Worm (Caenorhabditis elegans) whole organism, mixed stage, embryonic: ENCODE measurements around the gene C42D8.1.

Source experiments
- M03D4.4 ChIP-seq: sonication (generic microtip); optimal IDR thresholded peaks from 2 replicates; lab custom pipeline; 2017; ENCODE audit warnings: mild to moderate bottlenecking, missing genetic modification characterization, missing compliant biosample characterization
- bed-3 ChIP-seq: fragments of 200-800 bp; sonication (Bioruptor generic); optimal IDR thresholded peaks from 3 replicates; lab custom pipeline; 2018; ENCODE audit warnings: mild to moderate bottlenecking, missing genetic modification characterization, moderate library complexity, missing compliant biosample characterization
- blmp-1 ChIP-seq: fragments of 150-350 bp; optimal IDR thresholded peaks from 2 replicates; lab custom pipeline; 2014; ENCODE audit warnings: missing biosample characterization, missing genetic modification characterization
- ceh-39 ChIP-seq: fragments of 150-350 bp; optimal IDR thresholded peaks from 2 replicates; lab custom pipeline; 2014; ENCODE audit warnings: missing biosample characterization, missing genetic modification characterization
- ceh-43 ChIP-seq: fragments of 200-800 bp; sonication (Bioruptor generic); optimal IDR thresholded peaks from 2 replicates; lab custom pipeline; 2018; ENCODE audit warnings: mild to moderate bottlenecking, missing genetic modification characterization, moderate library complexity, missing compliant biosample characterization
- ceh-83 ChIP-seq: fragments of 200-800 bp; sonication (Bioruptor generic); optimal IDR thresholded peaks from 2 replicates; lab custom pipeline; 2018; ENCODE audit warnings: mild to moderate bottlenecking, missing genetic modification characterization, missing compliant biosample characterization
- ces-1 ChIP-seq: fragments of 150-350 bp; optimal IDR thresholded peaks from 2 replicates; lab custom pipeline; 2014; ENCODE audit warnings: missing biosample characterization, missing genetic modification reagents, missing genetic modification characterization
- cnd-1 ChIP-seq: fragments of 200-800 bp; sonication (Bioruptor generic); optimal IDR thresholded peaks from 2 replicates; lab custom pipeline; 2018; ENCODE audit warnings: mild to moderate bottlenecking, missing genetic modification characterization, missing compliant biosample characterization
- drap-1 ChIP-seq: fragments of 200-800 bp; sonication (Bioruptor generic); optimal IDR thresholded peaks from 3 replicates; lab custom pipeline; 2018; ENCODE audit warnings: mild to moderate bottlenecking, missing genetic modification characterization, missing compliant biosample characterization
- elt-1 ChIP-seq: sonication (generic microtip); optimal IDR thresholded peaks from 2 replicates; lab custom pipeline; 2017; ENCODE audit warnings: missing genetic modification characterization, mild to moderate bottlenecking, missing compliant biosample characterization, antibody characterized with exemption, moderate library complexity, borderline replicate concordance; ENCODE audit not compliant: insufficient read depth
- elt-3 ChIP-seq: fragments of 150-350 bp; optimal IDR thresholded peaks from 2 replicates; lab custom pipeline; 2014; ENCODE audit warnings: missing biosample characterization, missing genetic modification characterization
- flh-1 ChIP-seq: fragments of 200-800 bp; sonication (Bioruptor generic); optimal IDR thresholded peaks from 2 replicates; lab custom pipeline; 2018; ENCODE audit warnings: mild to moderate bottlenecking, missing genetic modification characterization, moderate library complexity, missing compliant biosample characterization
- ham-2 ChIP-seq: fragments of 200-800 bp; sonication (Bioruptor generic); optimal IDR thresholded peaks from 2 replicates; lab custom pipeline; 2018; ENCODE audit warnings: mild to moderate bottlenecking, missing genetic modification characterization, missing compliant biosample characterization
- hlh-1 ChIP-seq: fragments of 150-350 bp; optimal IDR thresholded peaks from 2 replicates; lab custom pipeline; 2014; ENCODE audit warnings: missing biosample characterization, missing genetic modification reagents, missing genetic modification characterization
- lin-13 ChIP-seq: fragments of 150-350 bp; optimal IDR thresholded peaks from 2 replicates; lab custom pipeline; 2014; ENCODE audit warnings: missing biosample characterization, missing genetic modification characterization
- lin-32 ChIP-seq: fragments of 200-800 bp; sonication (Bioruptor generic); optimal IDR thresholded peaks from 2 replicates; lab custom pipeline; 2018; ENCODE audit warnings: mild to moderate bottlenecking, missing genetic modification characterization, missing compliant biosample characterization
- mab-5 ChIP-seq: fragments of 150-350 bp; optimal IDR thresholded peaks from 2 replicates; lab custom pipeline; 2014; ENCODE audit warnings: missing biosample characterization, missing genetic modification characterization
- mep-1 ChIP-seq: fragments of 150-350 bp; optimal IDR thresholded peaks from 2 replicates; lab custom pipeline; 2017; ENCODE audit warnings: missing biosample characterization, missing genetic modification reagents, missing genetic modification characterization, inconsistent platforms
- mls-2 ChIP-seq: sonication (generic microtip); optimal IDR thresholded peaks from 2 replicates; lab custom pipeline; 2016; ENCODE audit warnings: mild to moderate bottlenecking, missing genetic modification characterization, moderate library complexity, missing compliant biosample characterization
- nhr-12 ChIP-seq: fragments of 150-350 bp; optimal IDR thresholded peaks from 2 replicates; lab custom pipeline; 2014; ENCODE audit warnings: missing biosample characterization, missing genetic modification characterization
- nhr-2 ChIP-seq: fragments of 150-350 bp; optimal IDR thresholded peaks from 2 replicates; lab custom pipeline; 2014; ENCODE audit warnings: missing biosample characterization, missing genetic modification characterization
- nhr-237 ChIP-seq: fragments of 150-350 bp; optimal IDR thresholded peaks from 2 replicates; lab custom pipeline; 2014; ENCODE audit warnings: missing biosample characterization, missing genetic modification characterization
- nhr-28 ChIP-seq: fragments of 150-350 bp; optimal IDR thresholded peaks from 2 replicates; lab custom pipeline; 2014; ENCODE audit warnings: missing biosample characterization, missing genetic modification characterization
- nhr-76 ChIP-seq: sonication (generic microtip); optimal IDR thresholded peaks from 2 replicates; lab custom pipeline; 2017; ENCODE audit warnings: missing biosample characterization, missing genetic modification characterization
- pha-4 ChIP-seq: fragments of 150-350 bp; optimal IDR thresholded peaks from 2 replicates; lab custom pipeline; 2018; ENCODE audit warnings: missing biosample characterization, missing genetic modification reagents, missing genetic modification characterization
- sem-2 ChIP-seq: fragments of 200-800 bp; sonication (Bioruptor generic); optimal IDR thresholded peaks from 2 replicates; lab custom pipeline; 2018; ENCODE audit warnings: mild to moderate bottlenecking, missing genetic modification characterization, missing compliant biosample characterization
- snpc-4 ChIP-seq: fragments of 150-350 bp; optimal IDR thresholded peaks from 2 replicates; lab custom pipeline; 2014; ENCODE audit warnings: missing biosample characterization, missing genetic modification characterization
- sptf-1 ChIP-seq: sonication (generic microtip); optimal IDR thresholded peaks from 2 replicates; lab custom pipeline; 2017; ENCODE audit warnings: mild to moderate bottlenecking, missing genetic modification characterization, moderate library complexity, missing compliant biosample characterization
- tbx-8 ChIP-seq: fragments of 200-800 bp; sonication (Bioruptor generic); optimal IDR thresholded peaks from 2 replicates; lab custom pipeline; 2018; ENCODE audit warnings: mild to moderate bottlenecking, missing genetic modification characterization, moderate library complexity, missing compliant biosample characterization
- unc-120 ChIP-seq: sonication (generic microtip); optimal IDR thresholded peaks from 2 replicates; lab custom pipeline; 2017; ENCODE audit warnings: missing genetic modification characterization, missing compliant biosample characterization; ENCODE audit not compliant: poor library complexity, severe bottlenecking
- unc-39 ChIP-seq: fragments of 150-350 bp; optimal IDR thresholded peaks from 2 replicates; lab custom pipeline; 2014; ENCODE audit warnings: missing biosample characterization, missing genetic modification characterization
- unc-62 ChIP-seq: fragments of 150-350 bp; optimal IDR thresholded peaks from 2 replicates; lab custom pipeline; 2014; ENCODE audit warnings: missing biosample characterization, missing genetic modification reagents, missing genetic modification characterization
- zip-8 ChIP-seq: fragments of 150-350 bp; optimal IDR thresholded peaks from 2 replicates; lab custom pipeline; 2014; ENCODE audit warnings: missing biosample characterization, missing genetic modification characterization
- ztf-11 ChIP-seq: fragments of 150-350 bp; optimal IDR thresholded peaks from 2 replicates; lab custom pipeline; 2014; ENCODE audit warnings: missing biosample characterization, missing genetic modification characterization

C42D8.1 gene

DNA sequence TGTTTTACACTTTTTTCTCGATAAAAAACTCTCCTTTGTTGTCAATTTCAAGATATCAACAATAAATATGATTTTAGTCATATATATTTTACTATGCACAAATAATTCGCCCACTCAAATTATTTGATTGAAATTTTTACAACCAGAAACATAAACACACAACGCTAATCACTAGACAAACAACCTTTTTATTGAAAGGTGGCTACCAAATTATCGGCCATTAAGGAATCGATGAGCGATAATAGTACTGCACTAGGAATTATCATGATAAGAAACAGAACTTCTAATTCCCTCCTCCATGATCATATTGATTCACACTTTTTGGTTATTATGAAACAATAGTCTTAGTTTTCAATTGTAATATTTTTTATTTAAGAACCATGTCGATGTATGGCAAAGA is at the start of gene C42D8.1:
Gene C42D8.1 (plus strand): TSS at position 377 of the 400 bp plus-strand sequence.
- no peak for TF ChIP-seq blmp-1 (tag; lab: Kevin White, UChicago)
- TF ChIP-seq ceh-39 = no peak
- TF ChIP-seq cnd-1 (tag; lab: Kevin White, UChicago) = no peak
- TF ChIP-seq ztf-11 = no peak
- no peak for TF ChIP-seq M03D4.4 (tag; lab: Kevin White, UChicago)
- no peak for TF ChIP-seq snpc-4 (tag; lab: Kevin White, UChicago)
- TF ChIP-seq sptf-1 (tag; lab: Kevin White, UChicago) = no peak
- TF ChIP-seq mab-5 (tag; lab: Kevin White, UChicago) = no peak
- TF ChIP-seq, all 35 proteins: peak for 0

DNA sequence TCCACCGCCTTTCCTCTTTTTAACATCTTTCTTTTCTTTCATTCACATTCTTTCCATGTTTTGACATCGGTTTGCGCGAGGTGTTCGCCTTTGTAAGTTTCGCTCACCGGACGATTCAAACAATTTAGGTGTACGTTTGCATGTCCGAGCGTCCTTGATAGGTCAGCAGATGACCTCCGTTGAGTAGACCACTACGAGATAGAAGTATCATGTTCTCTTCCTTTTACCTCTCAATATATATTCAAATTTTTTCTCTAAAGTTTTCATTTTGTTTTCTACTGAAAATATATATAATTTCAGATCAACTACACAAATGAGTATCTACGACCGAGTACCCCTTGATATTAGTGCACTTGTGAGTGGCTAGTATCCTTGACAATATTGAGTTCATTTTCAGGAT is 48.5 kb upstream of the C42D8.1 start, which contains the start of gene C24H10.3:
Gene C24H10.3 (plus strand): TSS at position 301 of the 400 bp plus-strand sequence.
- TF ChIP-seq ceh-83 (no peak), nhr-76 (tag; lab: Kevin White, UChicago) (no peak), nhr-2 (tag; lab: Kevin White, UChicago) (no peak), nhr-237 (tag; lab: Kevin White, UChicago) (no peak), snpc-4 (tag; lab: Kevin White, UChicago) (no peak), hlh-1 (tag; lab: Kevin White, UChicago) (no peak), ham-2 (GFP tag; lab: Kevin White, UChicago) (no peak), drap-1 (GFP tag; lab: Kevin White, UChicago) (no peak), ztf-11 (no peak), ceh-39 (no peak), elt-1 (tag; lab: Kevin White, UChicago) (no peak), unc-120 (tag; lab: Kevin White, UChicago) (no peak), cnd-1 (tag; lab: Kevin White, UChicago) (no peak), lin-32 (GFP tag; lab: Kevin White, UChicago) (no peak), pha-4 (tag; lab: Kevin White, UChicago) (no peak)
- TF ChIP-seq, all 35 proteins: peak for 0

DNA sequence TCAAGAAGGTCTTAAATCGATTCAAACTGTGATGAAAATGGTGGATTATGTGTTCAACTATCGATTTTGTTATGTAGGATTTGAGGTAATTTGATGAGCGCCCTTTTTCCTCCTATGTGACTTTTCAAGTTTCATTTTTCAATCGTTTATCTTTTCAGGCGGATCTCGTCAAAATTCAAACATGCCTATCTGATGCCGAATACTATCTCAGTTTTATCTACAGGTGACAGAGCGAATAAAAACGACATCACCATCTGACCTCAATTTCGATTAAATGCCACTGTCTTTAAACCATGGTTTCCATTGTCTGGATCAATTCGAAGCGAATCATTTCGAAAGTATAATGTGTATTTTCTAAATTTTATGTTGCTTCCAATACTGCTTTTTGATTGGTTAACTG is 47.5 kb upstream of the C42D8.1 start:
- peak; percentile 75 for TF ChIP-seq elt-1 (tag; lab: Kevin White, UChicago)
- TF ChIP-seq lin-13 = no peak

DNA sequence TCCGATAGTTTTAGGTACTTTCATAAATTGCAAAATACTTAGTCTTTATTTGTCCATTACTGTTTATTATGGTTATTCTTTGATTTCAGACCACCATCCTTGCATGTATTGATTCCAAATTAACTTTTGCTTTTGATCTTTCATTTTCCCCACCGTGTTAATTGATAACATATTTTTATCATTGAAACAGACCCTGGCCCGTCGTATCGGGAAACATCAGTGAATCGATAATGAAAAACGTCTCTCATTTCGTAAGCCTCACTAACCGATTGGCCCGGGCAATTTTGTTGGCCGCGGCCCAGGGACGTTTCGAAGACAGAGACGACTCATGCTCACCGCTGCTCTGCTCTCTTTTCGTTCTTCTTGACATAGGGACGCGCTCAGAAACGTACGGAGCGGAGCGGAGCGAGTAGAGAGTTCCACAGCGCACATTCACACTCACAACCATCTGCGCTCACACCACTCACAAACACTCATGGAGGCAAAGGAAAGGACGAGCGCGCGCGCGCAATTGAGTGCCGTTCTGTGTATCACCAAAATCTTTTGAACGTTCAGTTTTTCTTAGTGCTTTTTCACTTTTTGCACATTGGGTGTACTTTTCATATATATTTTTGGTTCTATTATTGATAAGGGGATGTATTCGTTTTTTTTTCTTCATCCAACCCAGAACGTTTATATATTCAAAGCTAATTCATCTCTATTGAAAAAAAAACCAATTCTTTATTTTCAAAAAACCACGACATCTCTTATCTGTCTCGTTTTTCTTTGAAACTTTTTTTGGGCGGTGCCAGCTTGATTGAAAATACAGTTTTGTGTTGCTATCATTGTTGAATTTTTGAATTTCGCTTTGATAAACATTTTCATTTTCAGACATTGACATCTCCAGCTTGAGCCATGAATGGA is 45.3 kb upstream of the C42D8.1 start, which contains the start of gene C24H10.2:
Gene C24H10.2 (plus strand): TSS at position 853 of the 903 bp plus-strand sequence.
- TF ChIP-seq ceh-83 (no peak), sptf-1 (tag; lab: Kevin White, UChicago) (peak; percentile 9), tbx-8 (no peak), mab-5 (tag; lab: Kevin White, UChicago) (no peak), M03D4.4 (tag; lab: Kevin White, UChicago) (no peak), nhr-2 (tag; lab: Kevin White, UChicago) (no peak), unc-120 (tag; lab: Kevin White, UChicago) (peak; percentile 45), ceh-39 (no peak), pha-4 (tag; lab: Kevin White, UChicago) (peak; percentile 48), mls-2 (tag; lab: Kevin White, UChicago) (peak; percentile 27), lin-13 (peak; percentile 3), sem-2 (GFP tag; lab: Kevin White, UChicago) (no peak), ztf-11 (no peak), nhr-237 (tag; lab: Kevin White, UChicago) (no peak), unc-39 (no peak), bed-3 (no peak), unc-62 (GFP tag; lab: Kevin White, UChicago) (no peak), drap-1 (GFP tag; lab: Kevin White, UChicago) (peak; percentile 22), flh-1 (GFP tag; lab: Kevin White, UChicago) (no peak), mep-1 (tag; lab: Kevin White, UChicago) (no peak), zip-8 (tag; lab: Kevin White, UChicago) (no peak), nhr-12 (tag; lab: Kevin White, UChicago) (no peak), elt-3 (tag; lab: Kevin White, UChicago) (no peak), hlh-1 (tag; lab: Kevin White, UChicago) (no peak), nhr-76 (tag; lab: Kevin White, UChicago) (no peak), elt-1 (tag; lab: Kevin White, UChicago) (no peak), cnd-1 (tag; lab: Kevin White, UChicago) (peak; percentile 48), ces-1 (no peak), snpc-4 (tag; lab: Kevin White, UChicago) (no peak), ceh-43 (GFP tag; lab: Kevin White, UChicago) (no peak), lin-32 (GFP tag; lab: Kevin White, UChicago) (no peak), nhr-28 (no peak)
